Worm (Caenorhabditis elegans) whole organism, L3 larva: Measurements from ENCODE around the gene hhat-2.

ENCODE experiments used
- R02D3.7 ChIP-seq: fragments of 150-350 bp; optimal IDR thresholded peaks from 2 replicates; lab custom pipeline; 2014; ENCODE audit warnings: missing biosample characterization, missing genetic modification characterization
- ZK546.5 ChIP-seq: sonication (generic microtip); optimal IDR thresholded peaks from 2 replicates; lab custom pipeline; 2017; ENCODE audit warnings: missing biosample characterization, missing genetic modification characterization
- ama-1 ChIP-seq: fragments of 150-350 bp; optimal IDR thresholded peaks from 2 replicates; lab custom pipeline; 2018
- ceh-16 ChIP-seq: sonication (generic microtip); optimal IDR thresholded peaks from 2 replicates; lab custom pipeline; 2017; ENCODE audit warnings: missing biosample characterization, missing genetic modification characterization
- ceh-28 ChIP-seq: fragments of 150-350 bp; optimal IDR thresholded peaks from 2 replicates; lab custom pipeline; 2014; ENCODE audit warnings: missing biosample characterization, missing genetic modification reagents, missing genetic modification characterization
- ceh-82 ChIP-seq: fragments of 150-350 bp; optimal IDR thresholded peaks from 2 replicates; lab custom pipeline; 2014; ENCODE audit warnings: missing biosample characterization, missing genetic modification characterization
- ceh-9 ChIP-seq: sonication (generic microtip); optimal IDR thresholded peaks from 2 replicates; lab custom pipeline; 2018; ENCODE audit warnings: missing biosample characterization, missing genetic modification characterization
- daf-12 ChIP-seq: fragments of 150-350 bp; optimal IDR thresholded peaks from 2 replicates; lab custom pipeline; 2014; ENCODE audit warnings: missing biosample characterization, missing genetic modification reagents, missing genetic modification characterization
- egl-27 ChIP-seq: sonication (generic microtip); optimal IDR thresholded peaks from 4 replicates; lab custom pipeline; 2017; ENCODE audit warnings: missing biosample characterization, missing genetic modification reagents, missing genetic modification characterization
- elt-1 ChIP-seq: fragments of 150-350 bp; optimal IDR thresholded peaks from 2 replicates; lab custom pipeline; 2014; ENCODE audit warnings: missing biosample characterization, missing genetic modification characterization
- elt-2 ChIP-seq: sonication (generic microtip); optimal IDR thresholded peaks from 2 replicates; lab custom pipeline; 2016; ENCODE audit warnings: missing genetic modification reagents, mild to moderate bottlenecking, missing genetic modification characterization, missing compliant biosample characterization
- elt-3 ChIP-seq, 3 experiments: fragments of 150-350 bp in 1 of 3; sonication (generic microtip) in 2 of 3; optimal IDR thresholded peaks; 2 replicates in 2 of 3; 4 replicates in 1 of 3; lab custom pipeline; 2014 to 2017; ENCODE audit warnings: missing biosample characterization in 3 of 3, missing genetic modification characterization in 3 of 3
- eor-1 ChIP-seq, 2 experiments: fragments of 150-350 bp; optimal IDR thresholded peaks; 2 replicates each; lab custom pipeline; 2014 to 2018; ENCODE audit warnings: missing biosample characterization in 2 of 2, missing genetic modification characterization in 2 of 2
- fkh-10 ChIP-seq: sonication (generic microtip); optimal IDR thresholded peaks from 2 replicates; lab custom pipeline; 2017; ENCODE audit warnings: missing biosample characterization, missing genetic modification reagents, missing genetic modification characterization
- fkh-2 ChIP-seq: fragments of 150-350 bp; optimal IDR thresholded peaks from 2 replicates; lab custom pipeline; 2014; ENCODE audit warnings: missing biosample characterization, missing genetic modification reagents, missing genetic modification characterization
- hmg-11 ChIP-seq: sonication (generic microtip); optimal IDR thresholded peaks from 2 replicates; lab custom pipeline; 2016; ENCODE audit warnings: missing genetic modification characterization, missing compliant biosample characterization
- jun-1 ChIP-seq: fragments of 150-350 bp; optimal IDR thresholded peaks from 2 replicates; lab custom pipeline; 2014; ENCODE audit warnings: missing biosample characterization, missing genetic modification reagents, missing genetic modification characterization
- lin-15B ChIP-seq: fragments of 150-350 bp; optimal IDR thresholded peaks from 2 replicates; lab custom pipeline; 2014; ENCODE audit warnings: missing biosample characterization, missing genetic modification characterization
- lin-39 ChIP-seq: fragments of 150-350 bp; optimal IDR thresholded peaks from 2 replicates; lab custom pipeline; 2018; ENCODE audit warnings: missing biosample characterization, missing genetic modification reagents, missing genetic modification characterization
- lsy-12 ChIP-seq: sonication (generic microtip); optimal IDR thresholded peaks from 2 replicates; lab custom pipeline; 2016; ENCODE audit warnings: mild to moderate bottlenecking, missing genetic modification characterization, missing compliant biosample characterization
- mdl-1 ChIP-seq: fragments of 150-350 bp; optimal IDR thresholded peaks from 2 replicates; lab custom pipeline; 2014; ENCODE audit warnings: missing biosample characterization, missing genetic modification characterization
- nfya-1 ChIP-seq: sonication (generic microtip); optimal IDR thresholded peaks from 2 replicates; lab custom pipeline; 2017; ENCODE audit warnings: missing genetic modification characterization, mild to moderate bottlenecking, missing compliant biosample characterization, antibody characterized with exemption, moderate library complexity; ENCODE audit not compliant: insufficient read depth
- nhr-12 ChIP-seq: fragments of 150-350 bp; optimal IDR thresholded peaks from 2 replicates; lab custom pipeline; 2014; ENCODE audit warnings: missing biosample characterization, missing genetic modification characterization
- nhr-23 ChIP-seq: fragments of 150-350 bp; optimal IDR thresholded peaks from 2 replicates; lab custom pipeline; 2014; ENCODE audit warnings: missing biosample characterization, missing genetic modification reagents, missing genetic modification characterization
- nhr-25 ChIP-seq: sonication (generic microtip); optimal IDR thresholded peaks from 2 replicates; lab custom pipeline; 2017; ENCODE audit warnings: missing biosample characterization, missing genetic modification characterization
- nhr-28 ChIP-seq: fragments of 150-350 bp; optimal IDR thresholded peaks from 2 replicates; lab custom pipeline; 2014; ENCODE audit warnings: missing biosample characterization, missing genetic modification characterization
- nhr-43 ChIP-seq: sonication (generic microtip); optimal IDR thresholded peaks from 2 replicates; lab custom pipeline; 2016; ENCODE audit warnings: mild to moderate bottlenecking, missing genetic modification characterization, missing compliant biosample characterization; ENCODE audit not compliant: poor library complexity, severe bottlenecking
- nhr-77 ChIP-seq: fragments of 150-350 bp; optimal IDR thresholded peaks from 2 replicates; lab custom pipeline; 2014; ENCODE audit warnings: missing biosample characterization, missing genetic modification characterization
- pha-4 ChIP-seq: fragments of 150-350 bp; optimal IDR thresholded peaks from 2 replicates; lab custom pipeline; 2014; ENCODE audit warnings: missing biosample characterization, missing genetic modification reagents, missing genetic modification characterization
- sea-2 ChIP-seq: fragments of 150-350 bp; sonication (generic microtip); optimal IDR thresholded peaks from 4 replicates; lab custom pipeline; 2014; ENCODE audit warnings: missing biosample characterization, missing genetic modification reagents, missing genetic modification characterization
- skn-1 ChIP-seq: fragments of 150-350 bp; optimal IDR thresholded peaks from 2 replicates; lab custom pipeline; 2014; ENCODE audit warnings: missing biosample characterization, missing genetic modification characterization
- snpc-4 ChIP-seq: fragments of 150-350 bp; optimal IDR thresholded peaks from 2 replicates; lab custom pipeline; 2014; ENCODE audit warnings: missing biosample characterization, missing genetic modification characterization
- tbx-2 ChIP-seq: sonication (generic microtip); optimal IDR thresholded peaks from 2 replicates; lab custom pipeline; 2016; ENCODE audit warnings: mild to moderate bottlenecking, missing genetic modification characterization, missing compliant biosample characterization
- unc-39 ChIP-seq: sonication (generic microtip); optimal IDR thresholded peaks from 4 replicates; lab custom pipeline; 2017; ENCODE audit warnings: missing biosample characterization, missing genetic modification characterization
- unc-62 ChIP-seq: fragments of 150-350 bp; sonication (generic microtip); optimal IDR thresholded peaks from 4 replicates; lab custom pipeline; 2014; ENCODE audit warnings: missing biosample characterization, missing genetic modification reagents, missing genetic modification characterization
- zag-1 ChIP-seq: fragments of 150-350 bp; optimal IDR thresholded peaks from 2 replicates; lab custom pipeline; 2014; ENCODE audit warnings: missing biosample characterization, missing genetic modification characterization
- ztf-11 ChIP-seq: fragments of 150-350 bp; optimal IDR thresholded peaks from 2 replicates; lab custom pipeline; 2014; ENCODE audit warnings: missing biosample characterization, missing genetic modification characterization

hhat-2 gene

DNA sequence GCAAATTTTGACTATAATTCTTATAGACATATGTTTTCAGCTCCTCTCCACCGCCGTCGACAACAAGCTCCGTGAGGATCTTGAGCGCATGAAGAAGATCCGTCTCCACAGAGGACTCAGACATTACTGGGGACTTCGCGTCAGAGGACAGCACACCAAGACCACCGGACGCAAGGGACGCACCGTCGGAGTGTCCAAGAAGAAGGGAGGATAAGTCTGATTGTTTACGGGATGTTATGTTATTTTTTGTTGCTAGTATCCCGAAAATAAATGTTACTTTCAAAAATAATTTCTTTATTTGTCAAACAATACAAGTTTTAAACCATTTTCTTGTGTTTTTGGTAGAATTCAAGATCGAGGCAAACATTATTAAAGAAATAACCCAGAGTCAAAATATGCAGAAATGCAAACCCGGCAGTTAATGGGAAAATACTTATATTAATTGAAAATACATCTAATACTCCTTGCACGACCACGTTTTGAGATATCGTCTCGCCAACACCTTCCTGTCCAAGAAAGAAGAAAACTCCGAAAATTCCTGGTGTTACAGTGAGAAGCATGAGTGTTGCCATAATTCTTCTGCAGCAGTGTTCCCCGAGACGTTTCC, 2.7 kb downstream of the hhat-2 start:
- TF ChIP-seq zag-1 (tag; lab: Kevin White, UChicago) = no peak
- no peak for TF ChIP-seq ceh-16 (tag; lab: Kevin White, UChicago)
- TF ChIP-seq elt-1 (tag; lab: Kevin White, UChicago) = no peak
- no peak for TF ChIP-seq R02D3.7 (tag; lab: Kevin White, UChicago)
- no peak for TF ChIP-seq ZK546.5
- no peak for TF ChIP-seq fkh-2 (tag; lab: Kevin White, UChicago)
- TF ChIP-seq elt-2 = no peak
- no peak for TF ChIP-seq sea-2 (GFP tag; lab: Kevin White, UChicago)
- no peak for TF ChIP-seq ceh-82
- no peak for TF ChIP-seq pha-4 (tag; lab: Kevin White, UChicago)
- TF ChIP-seq elt-3 (tag; optimal IDR thresholded peaks at IDR 0.05; lab: Kevin White, UChicago) = no peak
- no peak for TF ChIP-seq nhr-28 (tag; lab: Kevin White, UChicago)
- no peak for TF ChIP-seq ama-1 (lab: Kevin White, UChicago)
- TF ChIP-seq ceh-9 (tag; lab: Kevin White, UChicago) = no peak
- TF ChIP-seq mdl-1 (tag; lab: Kevin White, UChicago) = no peak
- TF ChIP-seq nhr-25 (tag; lab: Kevin White, UChicago) = no peak
- TF ChIP-seq ztf-11 (tag; lab: Kevin White, UChicago) = no peak
- no peak for TF ChIP-seq nhr-23
- TF ChIP-seq unc-39 (tag; lab: Kevin White, UChicago) = no peak
- TF ChIP-seq unc-62 (GFP tag; lab: Kevin White, UChicago) = no peak

DNA sequence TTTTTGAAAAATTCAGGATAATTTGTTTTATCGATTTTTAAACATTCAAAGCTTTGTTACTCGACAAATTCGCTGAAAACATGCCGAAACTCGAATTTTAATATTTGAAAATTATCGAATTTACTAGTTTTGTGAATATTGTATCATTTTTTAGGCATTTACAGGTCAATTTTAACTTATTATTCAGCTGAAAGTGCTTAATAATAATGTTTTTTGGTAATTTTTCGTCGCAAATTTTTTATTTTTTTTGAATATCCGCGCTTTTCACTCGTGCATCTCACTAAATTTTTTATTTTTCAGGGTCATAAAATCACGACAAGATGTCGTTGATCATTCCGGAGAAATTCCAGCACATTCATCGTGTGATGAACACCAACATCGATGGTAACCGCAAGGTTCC, 3.5 kb downstream of the hhat-2 start, which contains the start of gene rps-18:
TSS of gene rps-18 (plus strand) at position 301 of the 400 bp plus-strand sequence.
- TF ChIP-seq elt-1 (tag; lab: Kevin White, UChicago) (no peak), ceh-28 (no peak), ceh-9 (tag; lab: Kevin White, UChicago) (no peak), jun-1 (tag; lab: Kevin White, UChicago) (no peak), daf-12 (no peak), ztf-11 (tag; lab: Kevin White, UChicago) (no peak), nfya-1 (tag; lab: Kevin White, UChicago) (no peak)

ce11 chrIV:14824878-14825352, 4.0 kb downstream of the hhat-2 start, which contains the start of gene sec-61.A:
Gene sec-61.A, minus strand, starts transcription at chrIV:14825264.
- peak; percentile 40 for TF ChIP-seq nhr-43 (tag; lab: Kevin White, UChicago)
- peak; percentile 75 for TF ChIP-seq snpc-4
- peak; percentile 53 for TF ChIP-seq zag-1 (tag; lab: Kevin White, UChicago)
- peak; percentile 53 for TF ChIP-seq ceh-82
- no peak for TF ChIP-seq eor-1 (tag; optimal IDR thresholded peaks at IDR 0.05; lab: Kevin White, UChicago)
- peak; percentile 49 for TF ChIP-seq nhr-23
- peak; percentile 89 for TF ChIP-seq nfya-1 (tag; lab: Kevin White, UChicago)
- peak; percentile 49 for TF ChIP-seq pha-4 (tag; lab: Kevin White, UChicago)
- TF ChIP-seq nhr-12 (tag; lab: Kevin White, UChicago) = no peak
- peak; percentile 64 for TF ChIP-seq lin-39 (tag; lab: Kevin White, UChicago)
- peak; percentile 69 for TF ChIP-seq jun-1 (tag; lab: Kevin White, UChicago)
- TF ChIP-seq tbx-2 (tag; lab: Kevin White, UChicago) = peak; percentile 41
- peak; percentile 65 for TF ChIP-seq skn-1
- TF ChIP-seq hmg-11 (tag; lab: Kevin White, UChicago) = peak; percentile 88
- TF ChIP-seq daf-12 = no peak
- TF ChIP-seq R02D3.7 (tag; lab: Kevin White, UChicago) = peak; percentile 48
- no peak for TF ChIP-seq nhr-77 (tag; lab: Kevin White, UChicago)
- TF ChIP-seq elt-2 = peak; percentile 61
- peak; percentile 71 for TF ChIP-seq lin-15B (tag; lab: Kevin White, UChicago)
- TF ChIP-seq ceh-28 = peak; percentile 41
- peak; percentile 32 for TF ChIP-seq fkh-10 (GFP tag; lab: Kevin White, UChicago)
- no peak for TF ChIP-seq sea-2 (GFP tag; lab: Kevin White, UChicago)
- TF ChIP-seq elt-3 (tag; optimal IDR thresholded peaks at IDR 0.05; lab: Kevin White, UChicago) = peak in 1 of 3 experiments; percentile 64
- peak; percentile 79 for TF ChIP-seq lsy-12 (tag; lab: Kevin White, UChicago)
- TF ChIP-seq egl-27 (tag; lab: Kevin White, UChicago) = no peak
- no peak for TF ChIP-seq elt-1 (tag; lab: Kevin White, UChicago)
- TF ChIP-seq mdl-1 (tag; lab: Kevin White, UChicago) = peak; percentile 21
- peak; percentile 65 for TF ChIP-seq nhr-25 (tag; lab: Kevin White, UChicago)
- TF ChIP-seq, all 47 proteins: peak for 21
